Worm (Caenorhabditis elegans) whole organism, young adult: ENCODE measurements around the gene sec-5.

ENCODE experiments used
- B0019.2 ChIP-seq: fragments of 200-800 bp; sonication (Bioruptor generic); conservative IDR thresholded peaks from 2 replicates; pipeline ENCODE4 v1.3.6; 2022; ENCODE audit warnings: missing genetic modification reagents, missing genetic modification characterization, missing compliant biosample characterization
- B0261.1 ChIP-seq: sonication (generic microtip); optimal IDR thresholded peaks from 2 replicates; lab custom pipeline; 2016; ENCODE audit warnings: mild to moderate bottlenecking, missing genetic modification characterization, moderate library complexity, missing compliant biosample characterization
- C17E4.6 ChIP-seq: fragments of 200-800 bp; sonication (Bioruptor generic); IDR thresholded peaks from 2 replicates; pipeline ENCODE4 v1.3.6; 2022; ENCODE audit warnings: missing genetic modification reagents, missing genetic modification characterization, missing compliant biosample characterization
- D2030.7 ChIP-seq: fragments of 200-800 bp; sonication (Bioruptor generic); IDR thresholded peaks from 2 replicates; pipeline ENCODE4 v1.3.6; 2022; ENCODE audit warnings: missing genetic modification reagents, missing genetic modification characterization, missing compliant biosample characterization
- F23B12.7 ChIP-seq: sonication (generic microtip); optimal IDR thresholded peaks from 2 replicates; lab custom pipeline; 2017; ENCODE audit warnings: missing genetic modification characterization, mild to moderate bottlenecking, missing compliant biosample characterization, antibody characterized with exemption, moderate library complexity; ENCODE audit not compliant: insufficient read depth
- F49E8.2 ChIP-seq: sonication (generic microtip); optimal IDR thresholded peaks from 3 replicates; lab custom pipeline; 2017; ENCODE audit warnings: missing genetic modification characterization, mild to moderate bottlenecking, missing compliant biosample characterization, antibody characterized with exemption, moderate library complexity; ENCODE audit not compliant: insufficient read depth
- F52B5.7 ChIP-seq: sonication (generic microtip); optimal IDR thresholded peaks from 2 replicates; lab custom pipeline; 2016; ENCODE audit warnings: mild to moderate bottlenecking, missing genetic modification characterization, missing compliant biosample characterization
- K12H6.12 ChIP-seq: fragments of 200-800 bp; sonication (Bioruptor generic); optimal IDR thresholded peaks from 2 replicates; lab custom pipeline; 2018; ENCODE audit warnings: mild to moderate bottlenecking, missing genetic modification characterization, missing compliant biosample characterization
- Y56A3A.18 ChIP-seq: fragments of 200-800 bp; sonication (Bioruptor generic); IDR thresholded peaks from 2 replicates; pipeline ENCODE4 v1.3.6; 2022; ENCODE audit warnings: missing genetic modification reagents, missing genetic modification characterization, missing compliant biosample characterization
- akir-1 ChIP-seq: fragments of 200-800 bp; sonication (Bioruptor generic); optimal IDR thresholded peaks from 2 replicates; lab custom pipeline; 2018; ENCODE audit warnings: mild to moderate bottlenecking, missing genetic modification characterization, moderate library complexity, missing compliant biosample characterization
- ama-1 ChIP-seq, 3 experiments: fragments of 150-350 bp in 1 of 3; sonication (generic microtip) in 2 of 3; optimal IDR thresholded peaks; 2 replicates each; lab custom pipeline; 2014 to 2018; ENCODE audit warnings: missing biosample characterization in 2 of 3, missing genetic modification characterization in 2 of 3, missing genetic modification reagents in 2 of 3
- aptf-2 ChIP-seq: fragments of 200-800 bp; sonication (Bioruptor generic); conservative IDR thresholded peaks from 2 replicates; pipeline ENCODE4 v1.3.6; 2022; ENCODE audit warnings: missing genetic modification reagents, missing genetic modification characterization, missing compliant biosample characterization
- aptf-3 ChIP-seq: fragments of 200-800 bp; sonication (Bioruptor generic); IDR thresholded peaks from 2 replicates; pipeline ENCODE4 v1.3.6; 2022; ENCODE audit warnings: missing genetic modification characterization, missing compliant biosample characterization
- attf-3 ChIP-seq: fragments of 200-800 bp; sonication (Bioruptor generic); conservative IDR thresholded peaks from 2 replicates; pipeline ENCODE4 v1.3.6; 2022; ENCODE audit warnings: missing genetic modification reagents, missing genetic modification characterization, missing compliant biosample characterization
- attf-6 ChIP-seq: fragments of 200-800 bp; sonication (Bioruptor generic); IDR thresholded peaks from 2 replicates; pipeline ENCODE4 v1.3.6; 2022; ENCODE audit warnings: missing genetic modification reagents, missing genetic modification characterization, missing compliant biosample characterization
- ccch-3 ChIP-seq: fragments of 200-800 bp; sonication (Bioruptor generic); optimal IDR thresholded peaks from 2 replicates; lab custom pipeline; 2018; ENCODE audit warnings: mild to moderate bottlenecking, missing genetic modification characterization, missing compliant biosample characterization
- ceh-40 ChIP-seq: fragments of 200-800 bp; sonication (Bioruptor generic); IDR thresholded peaks from 2 replicates; pipeline ENCODE4 v1.3.6; 2022; ENCODE audit warnings: missing genetic modification characterization, missing compliant biosample characterization
- ceh-58 ChIP-seq: fragments of 200-800 bp; sonication (Bioruptor generic); IDR thresholded peaks from 2 replicates; pipeline ENCODE4 v1.3.6; 2022; ENCODE audit warnings: missing genetic modification characterization, missing compliant biosample characterization
- ceh-79 ChIP-seq: sonication (generic microtip); optimal IDR thresholded peaks from 2 replicates; lab custom pipeline; 2017; ENCODE audit warnings: mild to moderate bottlenecking, missing genetic modification characterization, missing compliant biosample characterization
- chd-7 ChIP-seq: sonication (generic microtip); optimal IDR thresholded peaks from 2 replicates; lab custom pipeline; 2016; ENCODE audit warnings: mild to moderate bottlenecking, missing genetic modification characterization, moderate library complexity, missing compliant biosample characterization
- dox-1 ChIP-seq: fragments of 200-800 bp; sonication (Bioruptor generic); IDR thresholded peaks from 2 replicates; pipeline ENCODE4 v1.3.6; 2022; ENCODE audit warnings: missing genetic modification reagents, missing genetic modification characterization, missing compliant biosample characterization
- efl-1 ChIP-seq: fragments of 150-350 bp; optimal IDR thresholded peaks from 2 replicates; lab custom pipeline; 2014; ENCODE audit warnings: missing biosample characterization, missing genetic modification reagents, missing genetic modification characterization
- egl-18 ChIP-seq: fragments of 200-800 bp; sonication (Bioruptor generic); IDR thresholded peaks from 2 replicates; pipeline ENCODE4 v1.3.6; 2022; ENCODE audit warnings: missing genetic modification reagents, missing genetic modification characterization, missing compliant biosample characterization
- egrh-3 ChIP-seq: fragments of 200-800 bp; sonication (Bioruptor generic); IDR thresholded peaks from 2 replicates; pipeline ENCODE4 v1.3.6; 2022; ENCODE audit warnings: missing genetic modification reagents, missing genetic modification characterization, missing compliant biosample characterization
- ekl-4 ChIP-seq: fragments of 200-800 bp; sonication (Bioruptor generic); IDR thresholded peaks from 2 replicates; pipeline ENCODE4 v1.3.6; 2022; ENCODE audit warnings: missing genetic modification reagents, missing genetic modification characterization, missing compliant biosample characterization
- gei-17 ChIP-seq: fragments of 200-800 bp; sonication (Bioruptor generic); optimal IDR thresholded peaks from 2 replicates; lab custom pipeline; 2018; ENCODE audit warnings: mild to moderate bottlenecking, missing genetic modification characterization, missing compliant biosample characterization
- hlh-12 ChIP-seq: sonication (generic microtip); optimal IDR thresholded peaks from 2 replicates; lab custom pipeline; 2016; ENCODE audit warnings: missing genetic modification characterization, missing compliant biosample characterization
- hmg-20 ChIP-seq: fragments of 200-800 bp; sonication (Bioruptor generic); IDR thresholded peaks from 2 replicates; pipeline ENCODE4 v1.3.6; 2022; ENCODE audit warnings: missing genetic modification reagents, missing genetic modification characterization, missing compliant biosample characterization
- hsf-1 ChIP-seq: fragments of 200-800 bp; sonication (Bioruptor generic); IDR thresholded peaks from 2 replicates; pipeline ENCODE4 v1.3.6; 2022; ENCODE audit warnings: missing genetic modification reagents, missing genetic modification characterization, missing compliant biosample characterization
- let-526 ChIP-seq: fragments of 200-800 bp; sonication (Bioruptor generic); IDR thresholded peaks from 2 replicates; pipeline ENCODE4 v1.3.6; 2022; ENCODE audit warnings: missing genetic modification reagents, missing genetic modification characterization, missing compliant biosample characterization
- lin-54 ChIP-seq: fragments of 200-800 bp; sonication (Bioruptor generic); optimal IDR thresholded peaks from 2 replicates; lab custom pipeline; 2018; ENCODE audit warnings: mild to moderate bottlenecking, missing genetic modification characterization, missing compliant biosample characterization
- madf-10 ChIP-seq: sonication (generic microtip); optimal IDR thresholded peaks from 2 replicates; lab custom pipeline; 2016; ENCODE audit warnings: mild to moderate bottlenecking, missing genetic modification characterization, missing compliant biosample characterization
- madf-8 ChIP-seq: fragments of 200-800 bp; sonication (Bioruptor generic); conservative IDR thresholded peaks from 2 replicates; pipeline ENCODE4 v1.3.6; 2022; ENCODE audit warnings: missing genetic modification reagents, missing genetic modification characterization, missing compliant biosample characterization
- mcd-1 ChIP-seq: fragments of 200-800 bp; sonication (Bioruptor generic); IDR thresholded peaks from 2 replicates; pipeline ENCODE4 v1.3.6; 2022; ENCODE audit warnings: missing genetic modification reagents, missing genetic modification characterization, missing compliant biosample characterization
- mes-4 ChIP-seq: sonication (generic microtip); optimal IDR thresholded peaks from 2 replicates; lab custom pipeline; 2016; ENCODE audit warnings: missing genotype, missing genetic modification characterization, missing compliant biosample characterization
- mxl-1 ChIP-seq: sonication (generic microtip); optimal IDR thresholded peaks from 2 replicates; lab custom pipeline; 2016; ENCODE audit warnings: missing genetic modification characterization, missing compliant biosample characterization
- nfyb-1 ChIP-seq: fragments of 200-800 bp; sonication (Bioruptor generic); IDR thresholded peaks from 2 replicates; pipeline ENCODE4 v1.3.6; 2022; ENCODE audit warnings: missing genetic modification reagents, missing genetic modification characterization, missing compliant biosample characterization
- nhr-120 ChIP-seq: fragments of 200-800 bp; sonication (Bioruptor generic); IDR thresholded peaks from 2 replicates; pipeline ENCODE4 v1.3.6; 2022; ENCODE audit warnings: missing genetic modification characterization, missing compliant biosample characterization
- nhr-90 ChIP-seq: sonication (generic microtip); optimal IDR thresholded peaks from 2 replicates; lab custom pipeline; 2016; ENCODE audit warnings: missing genotype, mild to moderate bottlenecking, missing genetic modification characterization, missing compliant biosample characterization
- pha-4 ChIP-seq: fragments of 150-350 bp; sonication (generic microtip); optimal IDR thresholded peaks from 2 replicates; lab custom pipeline; 2014; ENCODE audit warnings: missing biosample characterization, missing genetic modification reagents, missing genetic modification characterization
- repo-1 ChIP-seq: sonication (generic microtip); optimal IDR thresholded peaks from 2 replicates; lab custom pipeline; 2017; ENCODE audit warnings: mild to moderate bottlenecking, missing genetic modification characterization, missing compliant biosample characterization
- sdz-38 ChIP-seq: sonication (generic microtip); optimal IDR thresholded peaks from 2 replicates; lab custom pipeline; 2016; ENCODE audit warnings: missing genotype, missing genetic modification characterization, missing compliant biosample characterization
- snpc-1.3 ChIP-seq: sonication (generic microtip); optimal IDR thresholded peaks from 2 replicates; lab custom pipeline; 2017; ENCODE audit warnings: missing genetic modification characterization, mild to moderate bottlenecking, missing compliant biosample characterization, antibody characterized with exemption, moderate library complexity, missing genotype, missing genetic modification reagents; ENCODE audit not compliant: insufficient read depth
- snpc-3.4 ChIP-seq: sonication (generic microtip); optimal IDR thresholded peaks from 2 replicates; lab custom pipeline; 2017; ENCODE audit warnings: missing genetic modification characterization, mild to moderate bottlenecking, missing compliant biosample characterization, antibody characterized with exemption, moderate library complexity, missing genotype, missing genetic modification reagents
- tbp1 ChIP-seq: fragments of 200-800 bp; sonication (Bioruptor generic); optimal IDR thresholded peaks from 2 replicates; lab custom pipeline; 2018; ENCODE audit warnings: mild to moderate bottlenecking, missing genetic modification characterization, missing compliant biosample characterization
- unc-130 ChIP-seq: sonication (generic microtip); optimal IDR thresholded peaks from 2 replicates; lab custom pipeline; 2016; ENCODE audit warnings: missing genetic modification reagents, missing genetic modification characterization, missing compliant biosample characterization
- zim-3 ChIP-seq: sonication (generic microtip); optimal IDR thresholded peaks from 2 replicates; lab custom pipeline; 2017; ENCODE audit warnings: mild to moderate bottlenecking, missing genetic modification characterization, moderate library complexity, missing compliant biosample characterization
- ztf-22 ChIP-seq: fragments of 200-800 bp; sonication (Bioruptor generic); optimal IDR thresholded peaks from 2 replicates; lab custom pipeline; 2018; ENCODE audit warnings: mild to moderate bottlenecking, missing genetic modification characterization, moderate library complexity, missing compliant biosample characterization
- ztf-28 ChIP-seq: fragments of 200-800 bp; sonication (Bioruptor generic); IDR thresholded peaks from 2 replicates; pipeline ENCODE4 v1.3.6; 2022; ENCODE audit warnings: missing genetic modification reagents, missing genetic modification characterization, missing compliant biosample characterization

The sec-5 gene

ce11 chrII:9128132-9128531 lies 48.8 kb downstream of the sec-5 start (continued):
- TF ChIP-seq efl-1, result no peak
- TF ChIP-seq D2030.7, result no peak
- no peak for TF ChIP-seq ztf-28 (GFP tag; lab: Robert Waterston, UW)
- TF ChIP-seq attf-6 (GFP tag; lab: Robert Waterston, UW), result no peak
- TF ChIP-seq zim-3, result no peak
- TF ChIP-seq hsf-1, result peak; percentile 92
- no peak for TF ChIP-seq ekl-4
- peak; percentile 29 for TF ChIP-seq repo-1
- TF ChIP-seq B0261.1, result no peak
- no peak for TF ChIP-seq F49E8.2 (tag; lab: Kevin White, UChicago)
- TF ChIP-seq snpc-3.4 (tag; lab: Kevin White, UChicago), result no peak
- TF ChIP-seq sdz-38 (tag; lab: Kevin White, UChicago), result no peak
- no peak for TF ChIP-seq ceh-58 (GFP tag; lab: Robert Waterston, UW)
- 0 out of 2 replicates have a peak, but pooled peaks have one; percentile 54 for TF ChIP-seq egl-18 (GFP tag; lab: Robert Waterston, UW)
- no peak for TF ChIP-seq nhr-120 (GFP tag; lab: Robert Waterston, UW)
- no peak for TF ChIP-seq ceh-79 (tag; lab: Kevin White, UChicago)
- no peak for TF ChIP-seq F52B5.7 (tag; lab: Kevin White, UChicago)
- TF ChIP-seq gei-17 (GFP tag; lab: Kevin White, UChicago), result peak; percentile 10
- no peak for TF ChIP-seq hmg-20 (GFP tag; lab: Robert Waterston, UW)
- no peak for TF ChIP-seq ccch-3 (GFP tag; lab: Kevin White, UChicago)
- TF ChIP-seq mcd-1 (GFP tag; lab: Robert Waterston, UW), result 0 out of 2 replicates have a peak, but pooled peaks have one; percentile 21
- TF ChIP-seq K12H6.12 (tag; lab: Kevin White, UChicago), result no peak
- peak; percentile 26 for TF ChIP-seq chd-7 (tag; lab: Kevin White, UChicago)
- no peak for TF ChIP-seq pha-4 (tag; lab: Kevin White, UChicago)
- TF ChIP-seq madf-10 (tag; lab: Kevin White, UChicago), result peak; percentile 36
- no peak for TF ChIP-seq F23B12.7 (tag; lab: Kevin White, UChicago)
- no peak for TF ChIP-seq attf-3 (GFP tag; lab: Robert Waterston, UW)
- TF ChIP-seq nhr-90, result no peak
- TF ChIP-seq hlh-12 (tag; lab: Kevin White, UChicago), result no peak
- no peak for TF ChIP-seq C17E4.6
- TF ChIP-seq ztf-22 (GFP tag; lab: Kevin White, UChicago), result no peak
- TF ChIP-seq akir-1 (GFP tag; lab: Kevin White, UChicago), result no peak
- TF ChIP-seq Y56A3A.18, result no peak
- peak; percentile 32 for TF ChIP-seq tbp1 (GFP tag; lab: Kevin White, UChicago)
- peak; percentile 37; the same call in 1 of the 2 replicates for TF ChIP-seq dox-1 (GFP tag; lab: Robert Waterston, UW)
- no peak for TF ChIP-seq aptf-3 (GFP tag; lab: Robert Waterston, UW)
- TF ChIP-seq mxl-1, result no peak
- TF ChIP-seq snpc-1.3 (tag; lab: Kevin White, UChicago), result no peak
- no peak for TF ChIP-seq mes-4
- no peak for TF ChIP-seq unc-130
- no peak for TF ChIP-seq B0019.2 (GFP tag; lab: Robert Waterston, UW)
- TF ChIP-seq lin-54 (GFP tag; lab: Kevin White, UChicago), result no peak
- no peak for TF ChIP-seq aptf-2 (GFP tag; lab: Robert Waterston, UW)
- TF ChIP-seq madf-8 (GFP tag; lab: Robert Waterston, UW), result no peak
- peak; percentile 81 for TF ChIP-seq nfyb-1 (GFP tag; lab: Robert Waterston, UW)
- TF ChIP-seq let-526, result 0 out of 2 replicates have a peak, but pooled peaks have one; percentile 39
- TF ChIP-seq ceh-40 (GFP tag; lab: Robert Waterston, UW), result no peak
- no peak; the same call in 1 of the 2 replicates for TF ChIP-seq egrh-3
- no peak for TF ChIP-seq ama-1 (optimal IDR thresholded peaks at IDR 0.05; lab: Kevin White, UChicago)
- no peak for TF ChIP-seq ama-1 (GFP tag; optimal IDR thresholded peaks at IDR 0.05; lab: Kevin White, UChicago)
